Worm (Caenorhabditis elegans): ENCODE results near the gene henn-1.

henn-1 gene

DNA sequence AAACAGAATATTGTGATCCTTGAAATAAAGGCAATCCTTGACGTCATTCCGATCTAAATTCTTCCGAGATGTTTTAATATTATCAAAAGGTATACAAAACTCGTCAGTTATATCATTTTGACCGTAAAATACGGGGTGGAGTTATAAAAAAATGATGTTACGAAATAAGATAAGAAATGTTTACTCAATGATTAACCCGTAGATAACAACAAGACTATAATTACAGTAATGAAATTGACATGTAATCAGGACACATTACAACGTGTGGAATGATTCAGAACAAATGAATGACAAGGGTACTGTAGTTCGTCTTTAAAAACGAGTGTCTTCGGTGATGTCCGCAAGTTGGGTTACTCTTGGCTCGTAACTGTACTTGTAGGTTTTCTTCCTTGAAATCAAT is 5.4 kb downstream of the henn-1 start, which contains the start of gene tsp-2:
tsp-2 (minus strand) TSS at position 109 of the 400 bp plus-strand sequence.
- TF ChIP-seq T22C8.4 (GFP tag; IDR thresholded peaks at IDR 0.05) (no peak), klf-2 (GFP tag; conservative IDR thresholded peaks at IDR 0.05) (no peak), flt-1 (GFP tag; IDR thresholded peaks at IDR 0.05) (no peak), tab-1 (GFP tag; IDR thresholded peaks at IDR 0.05) (no peak), cog-1 (tag; optimal IDR thresholded peaks at IDR 0.05) (no peak), ztf-29 (GFP tag; IDR thresholded peaks at IDR 0.05) (no peak), ztf-23 (GFP tag; IDR thresholded peaks at IDR 0.05) (no peak), ref-1 (GFP tag; conservative IDR thresholded peaks at IDR 0.05) (no peak), med-1 (GFP tag; optimal IDR thresholded peaks at IDR 0.05; ENCODE audit: insufficient read depth) (no peak)

DNA sequence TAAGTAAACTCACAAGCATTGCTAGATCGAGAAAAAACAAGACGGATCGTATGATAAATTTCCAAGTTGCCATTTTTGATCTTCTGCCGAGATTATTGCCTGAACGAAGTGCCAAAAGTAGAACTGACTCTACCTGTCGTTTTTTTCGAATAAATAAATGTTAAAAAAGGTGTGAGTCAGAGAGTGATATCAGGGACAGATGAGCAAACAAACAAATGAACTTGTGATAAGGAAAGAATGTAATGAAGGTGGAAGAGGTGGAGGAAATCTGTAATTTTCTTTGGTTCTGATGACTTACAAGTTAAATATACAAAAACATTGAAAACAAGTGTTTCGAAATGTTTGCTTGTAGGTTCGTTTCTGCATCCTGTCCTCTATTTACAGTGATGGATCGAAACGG is 6.9 kb downstream of the henn-1 start, which contains the start of gene tsp-1:
tsp-1 (minus strand) TSS at position 99 of the 400 bp plus-strand sequence.
- TF ChIP-seq cog-1 (tag; optimal IDR thresholded peaks at IDR 0.05): no peak
- TF ChIP-seq med-1 (GFP tag; optimal IDR thresholded peaks at IDR 0.05; ENCODE audit: insufficient read depth): no peak
- TF ChIP-seq ref-1 (GFP tag; conservative IDR thresholded peaks at IDR 0.05): no peak

ce11 chrIII:8240247-8240646 is 7.8 kb downstream of the henn-1 start:
- no peak for TF ChIP-seq klf-2 (GFP tag; conservative IDR thresholded peaks at IDR 0.05)
- TF ChIP-seq flt-1 (GFP tag; IDR thresholded peaks at IDR 0.05): no peak
- no peak for TF ChIP-seq tab-1 (GFP tag; IDR thresholded peaks at IDR 0.05)
- TF ChIP-seq T22C8.4 (GFP tag; IDR thresholded peaks at IDR 0.05): no peak

ce11 chrIII:8240948-8241347 is 8.5 kb downstream of the henn-1 start:
- TF ChIP-seq ref-1 (GFP tag; conservative IDR thresholded peaks at IDR 0.05): no peak
- no peak for TF ChIP-seq med-1 (GFP tag; optimal IDR thresholded peaks at IDR 0.05; ENCODE audit: insufficient read depth)
- no peak for TF ChIP-seq cog-1 (tag; optimal IDR thresholded peaks at IDR 0.05)
- no peak for TF ChIP-seq flt-1 (GFP tag; IDR thresholded peaks at IDR 0.05)
- TF ChIP-seq ztf-29 (GFP tag; IDR thresholded peaks at IDR 0.05): no peak
- no peak for TF ChIP-seq tab-1 (GFP tag; IDR thresholded peaks at IDR 0.05)
- TF ChIP-seq klf-2 (GFP tag; conservative IDR thresholded peaks at IDR 0.05): no peak
- TF ChIP-seq T22C8.4 (GFP tag; IDR thresholded peaks at IDR 0.05): no peak
- TF ChIP-seq ztf-23 (GFP tag; IDR thresholded peaks at IDR 0.05): no peak

ce11 chrIII:8242809-8243208 is 10.4 kb downstream of the henn-1 start, which contains the start of gene C02F5.12:
Gene C02F5.12 (minus strand): TSS chrIII:8243029.
- TF ChIP-seq tab-1 (GFP tag; IDR thresholded peaks at IDR 0.05) (no peak), ref-1 (GFP tag; conservative IDR thresholded peaks at IDR 0.05) (no peak), ztf-29 (GFP tag; IDR thresholded peaks at IDR 0.05) (no peak), T22C8.4 (GFP tag; IDR thresholded peaks at IDR 0.05) (no peak), med-1 (GFP tag; optimal IDR thresholded peaks at IDR 0.05; ENCODE audit: insufficient read depth) (no peak), ztf-23 (GFP tag; IDR thresholded peaks at IDR 0.05) (no peak), flt-1 (GFP tag; IDR thresholded peaks at IDR 0.05) (no peak), klf-2 (GFP tag; conservative IDR thresholded peaks at IDR 0.05) (no peak), cog-1 (tag; optimal IDR thresholded peaks at IDR 0.05) (no peak)

- no peak for TF ChIP-seq ztf-23 (GFP tag; IDR thresholded peaks at IDR 0.05)
- TF ChIP-seq klf-2 (GFP tag; conservative IDR thresholded peaks at IDR 0.05): no peak
- no peak for TF ChIP-seq ref-1 (GFP tag; conservative IDR thresholded peaks at IDR 0.05)
- no peak for TF ChIP-seq med-1 (GFP tag; optimal IDR thresholded peaks at IDR 0.05; ENCODE audit: insufficient read depth)
- no peak for TF ChIP-seq tab-1 (GFP tag; IDR thresholded peaks at IDR 0.05)
- no peak for TF ChIP-seq ztf-29 (GFP tag; IDR thresholded peaks at IDR 0.05)
- no peak for TF ChIP-seq flt-1 (GFP tag; IDR thresholded peaks at IDR 0.05)
- TF ChIP-seq T22C8.4 (GFP tag; IDR thresholded peaks at IDR 0.05): no peak
- TF ChIP-seq cog-1 (tag; optimal IDR thresholded peaks at IDR 0.05): no peak
Measured at ce11 chrIII:8244052-8244451, 11.6 kb downstream of the henn-1 start, which contains the start of the genes pbs-6 and cids-1. Gene pbs-6 (minus strand): TSS chrIII:8244092. Gene cids-1 (plus strand): TSS chrIII:8244445.

DNA sequence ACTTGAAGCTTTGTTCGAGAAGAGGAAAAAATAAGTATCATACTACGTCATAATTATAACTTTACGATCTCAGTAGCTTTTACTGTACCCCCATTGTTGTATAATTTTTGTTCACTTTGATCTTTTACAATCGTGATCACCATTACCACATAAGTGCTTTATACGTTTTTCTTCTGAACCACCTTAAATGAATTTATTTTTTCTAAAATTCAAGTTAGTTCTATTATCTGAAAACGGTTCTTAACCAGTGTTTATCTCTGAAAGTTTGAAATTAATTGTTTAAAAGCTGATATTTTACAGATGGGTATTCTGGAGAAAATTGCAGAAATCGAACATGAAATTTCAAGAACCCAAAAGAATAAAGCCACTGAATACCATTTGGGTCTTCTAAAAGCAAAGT is 13.1 kb downstream of the henn-1 start, which contains the start of gene C02F5.3:
C02F5.3 (plus strand) TSS at position 301 of the 400 bp plus-strand sequence.
- TF ChIP-seq cog-1 (tag; optimal IDR thresholded peaks at IDR 0.05): no peak
- TF ChIP-seq klf-2 (GFP tag; conservative IDR thresholded peaks at IDR 0.05): no peak
- TF ChIP-seq ztf-23 (GFP tag; IDR thresholded peaks at IDR 0.05): no peak
- no peak for TF ChIP-seq ztf-29 (GFP tag; IDR thresholded peaks at IDR 0.05)
- no peak for TF ChIP-seq tab-1 (GFP tag; IDR thresholded peaks at IDR 0.05)
- no peak for TF ChIP-seq flt-1 (GFP tag; IDR thresholded peaks at IDR 0.05)

- TF ChIP-seq ztf-29 (GFP tag; IDR thresholded peaks at IDR 0.05): no peak
- TF ChIP-seq klf-2 (GFP tag; conservative IDR thresholded peaks at IDR 0.05): no peak
- no peak for TF ChIP-seq cog-1 (tag; optimal IDR thresholded peaks at IDR 0.05)
Measured at ce11 chrIII:8247051-8247450, 14.6 kb downstream of the henn-1 start, which contains the start of gene C02F5.13. Gene C02F5.13 (plus strand): TSS chrIII:8247351.

DNA sequence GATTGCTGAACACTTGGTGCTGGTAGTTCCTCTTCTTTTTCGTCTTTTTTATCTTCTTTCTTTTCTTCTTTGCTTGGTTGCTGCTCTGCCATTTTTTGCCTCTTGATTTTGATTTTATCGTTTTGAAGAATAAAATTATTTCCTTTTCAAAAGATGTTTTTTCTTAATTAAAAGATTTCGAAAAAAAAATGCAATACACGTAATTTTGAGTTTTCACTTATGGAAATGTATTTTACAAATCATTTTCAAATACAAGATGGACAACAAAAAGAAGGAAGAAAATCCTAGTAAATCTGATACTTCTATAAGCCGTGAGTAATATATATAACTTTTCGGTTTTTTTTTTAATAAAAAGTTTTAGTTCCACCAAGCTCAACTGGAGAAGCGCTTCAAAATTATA is 16.9 kb downstream of the henn-1 start, which contains the start of the genes C02F5.10 and C02F5.2:
C02F5.10 (minus strand) TSS at position 101 of the 400 bp plus-strand sequence.
C02F5.2 (plus strand) TSS at position 239 of the 400 bp plus-strand sequence.
- TF ChIP-seq klf-2 (GFP tag; conservative IDR thresholded peaks at IDR 0.05): no peak

ce11 chrIII:8250007-8250683 is 17.7 kb downstream of the henn-1 start, which contains the start of gene knl-1:
Gene knl-1 (plus strand): TSS chrIII:8250632.
- peak; percentile 73 for TF ChIP-seq ztf-23 (GFP tag; IDR thresholded peaks at IDR 0.05)
- 0 out of 2 replicates have a peak, but pooled peaks have one; percentile 33 for TF ChIP-seq flt-1 (GFP tag; IDR thresholded peaks at IDR 0.05)
- TF ChIP-seq klf-2 (GFP tag; conservative IDR thresholded peaks at IDR 0.05): no peak
